Fruit fly (Drosophila melanogaster): ENCODE measurements around the gene eater.

eater gene

DNA sequence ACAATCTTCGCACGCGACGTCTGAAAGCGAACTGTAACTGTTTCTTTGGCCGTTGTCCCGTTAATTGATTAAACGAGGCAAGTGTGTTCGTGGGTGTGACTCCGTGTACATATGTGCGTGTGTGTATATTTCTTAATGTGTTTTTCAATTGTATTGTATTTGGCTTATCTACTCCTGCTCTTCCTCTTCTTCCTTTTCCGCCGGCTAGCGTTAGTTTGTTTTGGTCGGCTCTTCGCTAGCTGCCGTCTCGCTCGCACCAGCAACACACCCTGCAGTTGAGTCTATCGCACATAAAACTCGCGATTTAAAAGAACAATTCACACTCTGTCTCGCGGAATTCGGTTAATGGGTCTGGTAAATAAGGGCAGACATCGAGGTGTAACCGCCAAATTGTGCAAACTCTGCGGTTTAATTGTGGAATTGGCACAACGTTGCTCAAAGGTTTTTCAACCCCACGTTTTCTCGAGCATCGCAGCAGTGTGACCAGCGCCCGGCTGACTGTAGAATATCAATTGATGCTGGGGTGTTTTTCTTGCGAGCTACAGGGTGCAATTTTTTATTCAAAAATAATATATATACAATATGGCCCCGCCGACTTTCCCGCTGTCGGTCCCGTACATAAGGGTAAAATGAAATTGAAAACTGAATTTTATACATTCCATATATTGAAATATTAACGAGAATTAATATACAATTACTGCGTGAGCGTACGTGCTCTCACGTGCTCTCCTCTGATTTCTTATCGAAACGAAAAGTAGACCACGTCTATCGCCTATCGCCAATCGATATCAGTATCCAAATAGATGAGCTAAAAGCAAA is 12.5 kb upstream of the eater start, which contains the start of the genes gb and CG5815 (continued):
- TF ChIP-seq HLH54F (GFP tag; optimal IDR thresholded peaks at IDR 0.05), result peak; percentile 87
- peak; percentile 72 for TF ChIP-seq Sry-δ (GFP tag; optimal IDR thresholded peaks at IDR 0.05)
- peak; percentile 85 for TF ChIP-seq CG12104 (GFP tag; optimal IDR thresholded peaks at IDR 0.05)
- peak; percentile 87 for TF ChIP-seq CG15514 (GFP tag; optimal IDR thresholded peaks at IDR 0.05)
- TF ChIP-seq gt (GFP tag; IDR thresholded peaks at IDR 0.05), result 0 out of 2 replicates have a peak, but pooled peaks have one; percentile 38
- peak in 1 of 3 experiments; percentile 34 for TF ChIP-seq Stat92E (GFP tag; optimal IDR thresholded peaks at IDR 0.05)
- TF ChIP-seq YL-1 (GFP tag; optimal IDR thresholded peaks at IDR 0.05), result peak; percentile 93
- peak; percentile 95 for TF ChIP-seq tin (GFP tag; optimal IDR thresholded peaks at IDR 0.05)
- no peak for TF ChIP-seq hth (optimal IDR thresholded peaks at IDR 0.05)
- TF ChIP-seq CG13123 (GFP tag; optimal IDR thresholded peaks at IDR 0.05), result peak; percentile 83
- TF ChIP-seq CG12744 (GFP tag; optimal IDR thresholded peaks at IDR 0.05), result peak; percentile 75
- peak; percentile 85 for TF ChIP-seq Dref (GFP tag; IDR thresholded peaks at IDR 0.05)
- peak; percentile 72 for TF ChIP-seq CG34422 (GFP tag; IDR thresholded peaks at IDR 0.05)
- peak; percentile 59 for TF ChIP-seq Atf-2 (GFP tag; optimal IDR thresholded peaks at IDR 0.05)
- TF ChIP-seq CG34376 (GFP tag; optimal IDR thresholded peaks at IDR 0.05), result peak; percentile 83
- peak; percentile 89 for TF ChIP-seq CG15269 (tag; optimal IDR thresholded peaks at IDR 0.05)
- TF ChIP-seq pan (optimal IDR thresholded peaks at IDR 0.05), result no peak
- peak in 1 of 2 experiments; percentile 90 for TF ChIP-seq pan (GFP tag; optimal IDR thresholded peaks at IDR 0.05 in 1 of 2, IDR thresholded peaks at IDR 0.05 in 1 of 2)
- TF ChIP-seq CG14860 (GFP tag; IDR thresholded peaks at IDR 0.05; ENCODE audit: partially characterized antibody), result peak; percentile 97
- no peak for TF ChIP-seq fd102C (GFP tag; optimal IDR thresholded peaks at IDR 0.05)
- peak; percentile 92 for TF ChIP-seq CG6791 (GFP tag; IDR thresholded peaks at IDR 0.05; ENCODE audit: partially characterized antibody)
- peak; percentile 89 for TF ChIP-seq CG12942 (GFP tag; optimal IDR thresholded peaks at IDR 0.05)
- peak; percentile 70; the same call in 1 of the 2 replicates for TF ChIP-seq CG1024 (GFP tag; IDR thresholded peaks at IDR 0.05)
- TF ChIP-seq CG6765 (GFP tag; optimal IDR thresholded peaks at IDR 0.05), result peak; percentile 75
- no peak for TF ChIP-seq abd-A (tag; optimal IDR thresholded peaks at IDR 0.05)
- peak; percentile 90 for TF ChIP-seq NFAT (GFP tag; IDR thresholded peaks at IDR 0.05)
- TF ChIP-seq vnd (GFP tag; IDR thresholded peaks at IDR 0.05; ENCODE audit: partially characterized antibody), result peak; percentile 96
- TF ChIP-seq repo (GFP tag; optimal IDR thresholded peaks at IDR 0.05), result no peak
- TF ChIP-seq Dip3 (GFP tag; optimal IDR thresholded peaks at IDR 0.05), result peak; percentile 83
- peak; percentile 84 for TF ChIP-seq E2f1 (GFP tag; IDR thresholded peaks at IDR 0.05)
- no peak for TF ChIP-seq CG12769 (tag; optimal IDR thresholded peaks at IDR 0.05)
- peak; percentile 87 for TF ChIP-seq mld (GFP tag; IDR thresholded peaks at IDR 0.05; ENCODE audit: partially characterized antibody)
- peak; percentile 85 for TF ChIP-seq CG6272 (GFP tag; IDR thresholded peaks at IDR 0.05)
- TF ChIP-seq Trl (optimal IDR thresholded peaks at IDR 0.05), result no peak
- peak; percentile 53 for TF ChIP-seq Trl (GFP tag; optimal IDR thresholded peaks at IDR 0.05)
- peak; percentile 68 for TF ChIP-seq Ravus (GFP tag; IDR thresholded peaks at IDR 0.05)
- TF ChIP-seq CG18619 (GFP tag; optimal IDR thresholded peaks at IDR 0.05), result peak; percentile 93
- TF ChIP-seq CG15073 (GFP tag; optimal IDR thresholded peaks at IDR 0.05), result peak; percentile 32
- TF ChIP-seq tap (tag; optimal IDR thresholded peaks at IDR 0.05), result no peak
- TF ChIP-seq jigr1 (GFP tag; IDR thresholded peaks at IDR 0.05), result peak; percentile 68; the same call in 1 of the 3 replicates
- TF ChIP-seq Taf1 (GFP tag; IDR thresholded peaks at IDR 0.05), result peak; percentile 82
- peak; percentile 78 for TF ChIP-seq ftz-f1 (GFP tag; optimal IDR thresholded peaks at IDR 0.05)
- peak; percentile 91 for TF ChIP-seq CG17829 (tag; optimal IDR thresholded peaks at IDR 0.05)
- no peak for TF ChIP-seq Tbp (GFP tag; optimal IDR thresholded peaks at IDR 0.05)
- TF ChIP-seq nmo (GFP tag; optimal IDR thresholded peaks at IDR 0.05), result peak; percentile 94
- peak; percentile 50 for TF ChIP-seq pnt (GFP tag; optimal IDR thresholded peaks at IDR 0.05)
- peak; percentile 56 for TF ChIP-seq dimm (GFP tag; IDR thresholded peaks at IDR 0.05)
- TF ChIP-seq CG11723 (GFP tag; optimal IDR thresholded peaks at IDR 0.05), result no peak
- TF ChIP-seq CG10147 (GFP tag; optimal IDR thresholded peaks at IDR 0.05), result peak; percentile 90
- TF ChIP-seq HmgZ (tag; optimal IDR thresholded peaks at IDR 0.05), result peak; percentile 91
